Fruit fly (Drosophila melanogaster) whole organism, embryonic: Measurements from ENCODE around the gene Cpsf5.

ENCODE experiments used
- ATbp ChIP-seq: fragments of 200-800 bp; sonication (Bioruptor generic); optimal IDR thresholded peaks from 2 replicates; lab custom pipeline; 2017; ENCODE audit warnings: missing biosample characterization, mild to moderate bottlenecking, missing genetic modification characterization, missing genetic modification reagents
- B-H2 ChIP-seq: fragments of 200-800 bp; sonication (Bioruptor generic); optimal IDR thresholded peaks from 2 replicates; lab custom pipeline; 2018; ENCODE audit warnings: missing biosample characterization, mild to moderate bottlenecking, missing genetic modification characterization
- CG1024 ChIP-seq: fragments of 200-800 bp; sonication (Bioruptor generic); IDR thresholded peaks from 2 replicates; pipeline ENCODE4 v1.3.6; 2022; ENCODE audit warnings: missing biosample characterization, missing genetic modification characterization
- CG10366 ChIP-seq: fragments of 200-800 bp; sonication (Bioruptor generic); IDR thresholded peaks from 2 replicates; pipeline ENCODE4 v1.3.6; 2022; ENCODE audit warnings: missing biosample characterization, missing genetic modification characterization
- CG10654 ChIP-seq: fragments of 200-800 bp; sonication (Bioruptor generic); optimal IDR thresholded peaks from 2 replicates; lab custom pipeline; 2016; ENCODE audit warnings: missing biosample characterization, missing genetic modification characterization
- CG10959 ChIP-seq: fragments of 200-800 bp; sonication (Bioruptor generic); IDR thresholded peaks from 2 replicates; pipeline ENCODE4 v1.3.6; 2022; ENCODE audit warnings: missing biosample characterization, missing genetic modification characterization
- CG10979 ChIP-seq: fragments of 200-800 bp; sonication (Bioruptor generic); optimal IDR thresholded peaks from 2 replicates; lab custom pipeline; 2018; ENCODE audit warnings: missing biosample characterization, mild to moderate bottlenecking, missing genetic modification characterization, moderate library complexity
- CG11247 ChIP-seq: fragments of 200-800 bp; sonication (Bioruptor generic); IDR thresholded peaks from 2 replicates; pipeline ENCODE4 v1.3.6; 2022; ENCODE audit warnings: missing biosample characterization, missing genetic modification characterization
- CG12299 ChIP-seq: fragments of 200-800 bp; sonication (Bioruptor generic); optimal IDR thresholded peaks from 2 replicates; lab custom pipeline; 2018; ENCODE audit warnings: missing biosample characterization, mild to moderate bottlenecking, missing genetic modification characterization
- CG14014 ChIP-seq: fragments of 200-800 bp; sonication (Bioruptor generic); IDR thresholded peaks from 2 replicates; pipeline ENCODE4 v1.3.6; 2022; ENCODE audit warnings: missing biosample characterization, missing genetic modification characterization
- CG15269 ChIP-seq: fragments of 200-800 bp; sonication (Bioruptor generic); optimal IDR thresholded peaks from 2 replicates; lab custom pipeline; 2018; ENCODE audit warnings: missing biosample characterization, mild to moderate bottlenecking, missing genetic modification characterization, moderate library complexity
- CG15601 ChIP-seq: fragments of 200-800 bp; sonication (Bioruptor generic); optimal IDR thresholded peaks from 3 replicates; lab custom pipeline; 2019; ENCODE audit warnings: missing biosample characterization, mild to moderate bottlenecking, missing genetic modification characterization, moderate library complexity
- CG1647 ChIP-seq: fragments of 200-800 bp; sonication (Bioruptor generic); optimal IDR thresholded peaks from 3 replicates; lab custom pipeline; 2016; ENCODE audit warnings: missing biosample characterization, missing genetic modification characterization
- CG17802 ChIP-seq: fragments of 200-800 bp; sonication (Bioruptor generic); optimal IDR thresholded peaks from 2 replicates; lab custom pipeline; 2018; ENCODE audit warnings: missing biosample characterization, mild to moderate bottlenecking, missing genetic modification characterization, moderate library complexity
- CG2202 ChIP-seq: fragments of 200-800 bp; sonication (Bioruptor generic); optimal IDR thresholded peaks from 2 replicates; lab custom pipeline; 2018; ENCODE audit warnings: missing biosample characterization, mild to moderate bottlenecking, missing genetic modification characterization
- CG2889 ChIP-seq: fragments of 200-800 bp; sonication (Bioruptor generic); IDR thresholded peaks from 3 replicates; pipeline ENCODE4 v1.3.6; 2022; ENCODE audit warnings: missing biosample characterization, missing genetic modification characterization
- CG30403 ChIP-seq: fragments of 200-800 bp; sonication (Bioruptor generic); optimal IDR thresholded peaks from 3 replicates; lab custom pipeline; 2016; ENCODE audit warnings: missing biosample characterization, missing genetic modification characterization
- CG42726 ChIP-seq: fragments of 200-800 bp; sonication (Bioruptor generic); IDR thresholded peaks from 2 replicates; pipeline ENCODE4 v1.3.6; 2022; ENCODE audit warnings: missing biosample characterization, missing genetic modification characterization; ENCODE audit not compliant: partially characterized antibody
- CG6813 ChIP-seq: fragments of 200-800 bp; sonication (Bioruptor generic); optimal IDR thresholded peaks from 2 replicates; lab custom pipeline; 2017; ENCODE audit warnings: missing biosample characterization, missing genetic modification characterization, mild to moderate bottlenecking, moderate library complexity, missing genetic modification reagents
- CG7839 ChIP-seq: fragments of 200-800 bp; sonication (Bioruptor generic); optimal IDR thresholded peaks from 3 replicates; lab custom pipeline; 2018; ENCODE audit warnings: missing biosample characterization, mild to moderate bottlenecking, missing genetic modification characterization, moderate library complexity
- CHES-1-like ChIP-seq: fragments of 200-800 bp; sonication (Bioruptor generic); optimal IDR thresholded peaks from 2 replicates; lab custom pipeline; 2016; ENCODE audit warnings: missing biosample characterization, missing genetic modification characterization
- Camta ChIP-seq: fragments of 200-800 bp; sonication (Bioruptor generic); optimal IDR thresholded peaks from 2 replicates; lab custom pipeline; 2016; ENCODE audit warnings: missing biosample characterization, missing genetic modification characterization
- Dek ChIP-seq: fragments of 200-800 bp; sonication (Bioruptor generic); optimal IDR thresholded peaks from 3 replicates; lab custom pipeline; 2019; ENCODE audit warnings: missing biosample characterization, mild to moderate bottlenecking, missing genetic modification characterization, moderate library complexity
- Dref ChIP-seq: fragments of 200-800 bp; sonication (Bioruptor generic); IDR thresholded peaks from 2 replicates; pipeline ENCODE4 v1.3.6; 2022; ENCODE audit warnings: missing biosample characterization, missing genetic modification characterization
- Ets65A ChIP-seq: fragments of 200-800 bp; sonication (Bioruptor generic); peaks from one replicate; lab custom pipeline; 2016; ENCODE audit warnings: missing biosample characterization, missing genetic modification characterization
- Ets97D ChIP-seq: fragments of 200-800 bp; sonication (Bioruptor generic); optimal IDR thresholded peaks from 3 replicates; lab custom pipeline; 2016; ENCODE audit warnings: missing biosample characterization, missing genetic modification characterization
- Kr ChIP-seq: fragments of 200-800 bp; sonication (Bioruptor generic); optimal IDR thresholded peaks from 2 replicates; lab custom pipeline; 2017; ENCODE audit warnings: missing biosample characterization, mild to moderate bottlenecking, missing genetic modification characterization
- Lpt ChIP-seq: fragments of >200 bp; optimal IDR thresholded peaks from 2 replicates; lab custom pipeline; 2018; ENCODE audit warnings: missing biosample characterization, missing genetic modification characterization
- Mrtf ChIP-seq: fragments of 200-800 bp; sonication (Bioruptor generic); IDR thresholded peaks from 3 replicates; pipeline ENCODE4 v1.3.6; 2022; ENCODE audit warnings: missing biosample characterization, missing genetic modification characterization
- Myb ChIP-seq: fragments of 200-800 bp; sonication (Bioruptor generic); optimal IDR thresholded peaks from 2 replicates; lab custom pipeline; 2016; ENCODE audit warnings: missing biosample characterization, missing genetic modification characterization
- Poxn ChIP-seq: fragments of 200-800 bp; sonication (Bioruptor generic); IDR thresholded peaks from 2 replicates; pipeline ENCODE4 v1.3.6; 2022; ENCODE audit warnings: missing biosample characterization, missing genetic modification characterization
- TFAM ChIP-seq: fragments of 200-800 bp; sonication (Bioruptor generic); optimal IDR thresholded peaks from 2 replicates; lab custom pipeline; 2017; ENCODE audit warnings: missing biosample characterization, missing genetic modification characterization, inconsistent platforms
- Xrp1 ChIP-seq: fragments of 200-800 bp; sonication (Bioruptor generic); IDR thresholded peaks from 2 replicates; pipeline ENCODE4 v1.3.6; 2022; ENCODE audit warnings: missing biosample characterization, missing genetic modification characterization
- aop ChIP-seq: fragments of 200-800 bp; sonication (Bioruptor generic); IDR thresholded peaks from 2 replicates; pipeline ENCODE4 v1.3.6; 2022; ENCODE audit warnings: missing biosample characterization, missing genetic modification characterization
- chm ChIP-seq: fragments of 200-800 bp; sonication (Bioruptor generic); IDR thresholded peaks from 2 replicates; pipeline ENCODE4 v1.3.6; 2022; ENCODE audit warnings: missing biosample characterization, missing genetic modification characterization
- dpn ChIP-seq, 2 experiments: fragments of 200-800 bp; sonication (Bioruptor generic); optimal IDR thresholded peaks; 3 replicates each; lab custom pipeline; 2016; ENCODE audit warnings: missing biosample characterization in 2 of 2, missing genetic modification characterization in 2 of 2
- fd64A ChIP-seq: fragments of 200-800 bp; sonication (Bioruptor generic); optimal IDR thresholded peaks from 3 replicates; lab custom pipeline; 2018; ENCODE audit warnings: missing biosample characterization, mild to moderate bottlenecking, missing genetic modification characterization
- fu2 ChIP-seq: fragments of 200-800 bp; sonication (Bioruptor generic); optimal IDR thresholded peaks from 2 replicates; lab custom pipeline; 2016; ENCODE audit warnings: missing biosample characterization, missing genetic modification characterization
- gcm ChIP-seq: fragments of 200-800 bp; sonication (Bioruptor generic); optimal IDR thresholded peaks from 2 replicates; lab custom pipeline; 2019; ENCODE audit warnings: missing biosample characterization, mild to moderate bottlenecking, missing genetic modification characterization, moderate library complexity
- insv ChIP-seq, 2 experiments: fragments of 200-800 bp; sonication (Bioruptor generic); optimal IDR thresholded peaks; 3 replicates each; lab custom pipeline; 2016 to 2018; ENCODE audit warnings: missing biosample characterization in 2 of 2, missing genetic modification characterization in 2 of 2
- knrl ChIP-seq: fragments of 200-800 bp; sonication (Bioruptor generic); IDR thresholded peaks from 3 replicates; pipeline ENCODE4 v1.3.6; 2022; ENCODE audit warnings: missing biosample characterization, missing genetic modification characterization; ENCODE audit not compliant: partially characterized antibody
- maf-S ChIP-seq: fragments of 200-800 bp; sonication (Bioruptor generic); optimal IDR thresholded peaks from 2 replicates; lab custom pipeline; 2016; ENCODE audit warnings: missing biosample characterization, missing genetic modification characterization
- phol ChIP-seq: fragments of 200-800 bp; sonication (Bioruptor generic); optimal IDR thresholded peaks from 3 replicates; lab custom pipeline; 2018; ENCODE audit warnings: missing biosample characterization, mild to moderate bottlenecking, missing genetic modification characterization, moderate library complexity
- ranshi ChIP-seq: fragments of 200-800 bp; sonication (Bioruptor generic); IDR thresholded peaks from 2 replicates; pipeline ENCODE4 v1.3.6; 2022; ENCODE audit warnings: missing biosample characterization, missing genetic modification characterization
- repo ChIP-seq: fragments of 200-800 bp; sonication (Bioruptor generic); optimal IDR thresholded peaks from 2 replicates; lab custom pipeline; 2016; ENCODE audit warnings: missing biosample characterization, missing genetic modification characterization
- row ChIP-seq: fragments of 200-800 bp; sonication (Bioruptor generic); IDR thresholded peaks from 3 replicates; pipeline ENCODE4 v1.3.6; 2022; ENCODE audit warnings: missing biosample characterization, missing genetic modification characterization
- slbo ChIP-seq: fragments of 200-800 bp; sonication (Bioruptor generic); IDR thresholded peaks from 2 replicates; pipeline ENCODE4 v1.3.6; 2022; ENCODE audit warnings: missing biosample characterization, missing genetic modification characterization
- unpg ChIP-seq: fragments of 200-800 bp; sonication (Bioruptor generic); optimal IDR thresholded peaks from 3 replicates; lab custom pipeline; 2018; ENCODE audit warnings: missing biosample characterization, mild to moderate bottlenecking, missing genetic modification characterization, moderate library complexity
- vfl ChIP-seq: fragments of 200-800 bp; sonication (Bioruptor generic); optimal IDR thresholded peaks from 2 replicates; lab custom pipeline; 2016; ENCODE audit warnings: missing biosample characterization, missing genetic modification characterization
- zf30C ChIP-seq: fragments of 200-800 bp; sonication (Bioruptor generic); optimal IDR thresholded peaks from 3 replicates; lab custom pipeline; 2018; ENCODE audit warnings: missing biosample characterization, mild to moderate bottlenecking, missing genetic modification characterization

Cpsf5 gene

DNA sequence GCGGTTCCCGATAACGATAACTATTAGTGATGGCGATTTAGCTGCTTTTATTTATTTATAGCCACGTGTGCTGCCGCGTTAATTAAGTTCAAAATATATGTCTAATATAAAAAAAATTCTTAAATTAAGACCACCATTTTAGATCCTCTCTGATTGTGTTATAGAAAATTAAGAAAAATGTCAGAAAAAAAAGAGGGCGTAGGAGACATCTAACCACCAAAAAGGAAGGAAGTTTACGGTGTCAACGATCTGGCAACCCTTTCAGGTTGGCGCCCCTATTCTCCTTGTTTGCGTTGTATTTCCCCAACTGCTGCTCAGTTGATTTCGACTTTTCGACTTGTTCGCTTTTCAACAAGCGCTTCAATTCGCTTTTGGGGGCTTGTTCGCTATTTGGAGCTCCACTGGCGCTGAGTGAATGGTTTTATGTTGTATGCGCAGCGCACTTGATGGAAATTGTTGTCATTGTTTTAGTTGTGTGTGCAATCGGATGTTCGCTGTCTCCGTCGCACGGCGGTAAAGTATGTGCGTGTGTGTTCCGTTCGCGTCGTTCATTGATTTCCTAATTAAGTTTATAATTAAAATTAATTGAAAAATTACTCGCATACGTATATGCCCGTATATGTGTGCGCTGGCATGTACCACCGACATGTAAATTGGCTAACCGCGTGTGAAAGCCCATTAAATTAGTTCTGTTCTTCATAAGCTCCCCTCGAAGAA, 50.1 kb downstream of the Cpsf5 start, which contains the start of the genes CG3434 and CG44838 (continued):
- TF ChIP-seq phol (tag; lab: Kevin White, UChicago) (peak; percentile 96), dpn (GFP tag; optimal IDR thresholded peaks at IDR 0.05; lab: Kevin White, UChicago) (peak; percentile 74 to 84), CG15269 (peak; percentile 85), CG30403 (peak; percentile 88), row (GFP tag; lab: Robert Waterston, UW) (peak; percentile 94), zf30C (no peak), CG15601 (tag; lab: Kevin White, UChicago) (peak; percentile 98), CG14014 (GFP tag; lab: Robert Waterston, UW) (peak; percentile 70), Xrp1 (peak; percentile 86), CG1647 (GFP tag; lab: Kevin White, UChicago) (peak; percentile 67), Kr (GFP tag; lab: Kevin White, UChicago) (no peak), CG10959 (GFP tag; lab: Robert Waterston, UW) (no peak), fu2 (peak; percentile 39), CG7839 (tag; lab: Kevin White, UChicago) (peak; percentile 82), knrl (GFP tag; lab: Robert Waterston, UW) (0 out of 3 replicates have a peak, but pooled peaks have one; percentile 18), Lpt (GFP tag; lab: Kevin White, UChicago) (no peak), maf-S (peak; percentile 35), Camta (GFP tag; lab: Kevin White, UChicago) (peak; percentile 35), Mrtf (GFP tag; lab: Robert Waterston, UW) (peak; percentile 68; the same call in 2 of the 3 replicates), vfl (GFP tag; lab: Kevin White, UChicago) (peak; percentile 68), chm (GFP tag; lab: Robert Waterston, UW) (no peak), CG11247 (peak; percentile 62; the same call in 1 of the 2 replicates), unpg (GFP tag; lab: Kevin White, UChicago) (peak; percentile 78), aop (GFP tag; lab: Robert Waterston, UW) (no peak), Dref (GFP tag; lab: Robert Waterston, UW) (peak; percentile 66), CG10654 (peak; percentile 77), Myb (GFP tag; lab: Kevin White, UChicago) (peak; percentile 60), Dek (tag; lab: Kevin White, UChicago) (peak; percentile 77), CG10366 (GFP tag; lab: Robert Waterston, UW) (peak; percentile 80), ATbp (GFP tag; lab: Kevin White, UChicago) (peak; percentile 55), B-H2 (GFP tag; lab: Kevin White, UChicago) (peak; percentile 79), CG42726 (GFP tag; lab: Robert Waterston, UW) (no peak), fd64A (GFP tag; lab: Kevin White, UChicago) (peak; percentile 15), ranshi (peak; percentile 64), Ets97D (peak; percentile 78), Poxn (GFP tag; lab: Robert Waterston, UW) (0 out of 2 replicates have a peak, but pooled peaks have one; percentile 28), CHES-1-like (peak; percentile 75), CG17802 (tag; lab: Kevin White, UChicago) (peak; percentile 58), slbo (GFP tag; lab: Robert Waterston, UW) (peak; percentile 81), gcm (peak; percentile 89), Ets65A (peak; percentile 96), CG2889 (peak; percentile 60; the same call in 2 of the 3 replicates), CG10979 (tag; lab: Kevin White, UChicago) (peak; percentile 73), repo (GFP tag; lab: Kevin White, UChicago) (no peak), CG12299 (tag; lab: Kevin White, UChicago) (peak; percentile 74), insv (GFP tag; optimal IDR thresholded peaks at IDR 0.05; lab: Kevin White, UChicago) (peak in 1 of 2 experiments; percentile 61), CG2202 (tag; lab: Kevin White, UChicago) (peak; percentile 58), CG6813 (peak; percentile 7), CG1024 (GFP tag; lab: Robert Waterston, UW) (0 out of 2 replicates have a peak, but pooled peaks have one; percentile 38), TFAM (no peak)
